Worm (Caenorhabditis elegans) whole organism, L3 larva: ENCODE data around the gene E01G4.3.

Experiments
- R02D3.7 ChIP-seq: fragments of 150-350 bp; optimal IDR thresholded peaks from 2 replicates; lab custom pipeline; 2014; ENCODE audit warnings: missing biosample characterization, missing genetic modification characterization
- lin-15B ChIP-seq: fragments of 150-350 bp; optimal IDR thresholded peaks from 2 replicates; lab custom pipeline; 2014; ENCODE audit warnings: missing biosample characterization, missing genetic modification characterization
- nhr-77 ChIP-seq: fragments of 150-350 bp; optimal IDR thresholded peaks from 2 replicates; lab custom pipeline; 2014; ENCODE audit warnings: missing biosample characterization, missing genetic modification characterization
- unc-39 ChIP-seq: sonication (generic microtip); optimal IDR thresholded peaks from 4 replicates; lab custom pipeline; 2017; ENCODE audit warnings: missing biosample characterization, missing genetic modification characterization

ce11 chrII:13456622-13457021 is 12.8 kb downstream of the E01G4.3 start:
- no peak for TF ChIP-seq lin-15B
- TF ChIP-seq R02D3.7 (tag; lab: Kevin White, UChicago) = no peak
- no peak for TF ChIP-seq nhr-77 (tag; lab: Kevin White, UChicago)
- no peak for TF ChIP-seq unc-39 (tag; lab: Kevin White, UChicago)
